Fruit fly (Drosophila melanogaster) Kc167 (cell line): Measurements from ENCODE around the gene CG31661.

Experiments
- Sin3A ChIP-seq: fragments of >200 bp; optimal IDR thresholded peaks from 2 replicates; lab custom pipeline; 2018; ENCODE audit warnings: missing external identifiers
- h ChIP-seq: fragments of >200 bp; optimal IDR thresholded peaks from 3 replicates; lab custom pipeline; 2018; ENCODE audit warnings: missing external identifiers
- insv ChIP-seq: fragments of >200 bp; optimal IDR thresholded peaks from 3 replicates; lab custom pipeline; 2018; ENCODE audit warnings: missing external identifiers
- psq ChIP-seq: fragments of >200 bp; optimal IDR thresholded peaks from 2 replicates; lab custom pipeline; 2017; ENCODE audit warnings: missing external identifiers
- ttk ChIP-seq: sonication (Bioruptor generic); optimal IDR thresholded peaks from 2 replicates; lab custom pipeline; 2017; ENCODE audit warnings: missing external identifiers

DNA sequence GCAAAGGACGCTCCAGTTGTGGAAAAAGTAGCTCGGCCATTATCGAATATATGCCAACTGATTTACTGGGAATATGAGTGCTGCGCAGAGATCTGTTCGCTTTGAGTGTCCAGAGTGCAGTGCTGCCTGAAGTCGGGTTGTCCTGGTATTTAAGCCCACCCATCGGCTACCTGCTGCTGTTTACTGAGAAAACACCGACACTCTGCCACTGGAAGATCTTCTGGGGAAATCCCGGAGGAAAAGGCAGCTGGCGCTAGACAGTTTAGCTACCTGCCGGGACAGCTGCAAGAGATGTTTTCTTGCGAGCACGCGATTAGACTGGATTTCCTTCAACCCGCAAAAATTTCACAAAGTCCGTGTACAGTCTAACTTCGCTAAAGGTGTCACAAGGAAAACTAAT, 21.0 kb downstream of the CG31661 start, which contains the start of gene halo:
- no peak for TF ChIP-seq h (lab: Kevin White, UChicago)
- no peak for TF ChIP-seq Sin3A
- no peak for TF ChIP-seq insv (lab: Kevin White, UChicago)
- no peak for TF ChIP-seq ttk (lab: Kevin White, UChicago)
- no peak for TF ChIP-seq psq
